Worm (Caenorhabditis elegans) whole organism, early embryonic: ENCODE measurements around the gene hrg-2.
"Not testable (repeated sequence)": the region's sequence is repeated elsewhere in the genome, so short reads cannot be mapped to it uniquely, and the experiment has no call there.

Source experiments
- B0310.2 ChIP-seq: sonication (generic microtip); optimal IDR thresholded peaks from 2 replicates; lab custom pipeline; 2016; ENCODE audit warnings: mild to moderate bottlenecking, missing genetic modification characterization, missing compliant biosample characterization
- aly-1 ChIP-seq: sonication (generic microtip); optimal IDR thresholded peaks from 2 replicates; lab custom pipeline; 2016; ENCODE audit warnings: missing genetic modification characterization, missing compliant biosample characterization
- ama-1 ChIP-seq: fragments of 150-350 bp; optimal IDR thresholded peaks from 2 replicates; lab custom pipeline; 2014
- ceh-36 ChIP-seq: sonication (generic microtip); optimal IDR thresholded peaks from 2 replicates; lab custom pipeline; 2016; ENCODE audit warnings: missing genetic modification characterization, inconsistent platforms, missing compliant biosample characterization
- flt-1 ChIP-seq: fragments of 200-800 bp; sonication (Bioruptor generic); IDR thresholded peaks from 2 replicates; pipeline ENCODE4 v1.3.6; 2022; ENCODE audit warnings: missing genetic modification characterization, missing compliant biosample characterization
- hmbx-1 ChIP-seq: sonication (generic microtip); optimal IDR thresholded peaks from 2 replicates; lab custom pipeline; 2016; ENCODE audit warnings: mild to moderate bottlenecking, missing genetic modification characterization, missing compliant biosample characterization
- hmg-4 ChIP-seq: fragments of 200-800 bp; sonication (Bioruptor generic); optimal IDR thresholded peaks from 2 replicates; lab custom pipeline; 2018; ENCODE audit warnings: mild to moderate bottlenecking, missing genetic modification characterization, missing compliant biosample characterization
- hnd-1 ChIP-seq: sonication (generic microtip); optimal IDR thresholded peaks from 2 replicates; lab custom pipeline; 2016; ENCODE audit warnings: missing genetic modification characterization, missing compliant biosample characterization
- pes-1 ChIP-seq: fragments of 200-800 bp; sonication (Bioruptor generic); IDR thresholded peaks from 2 replicates; pipeline ENCODE4 v1.3.6; 2022; ENCODE audit warnings: missing genetic modification reagents, missing genetic modification characterization, missing compliant biosample characterization
- scrt-1 ChIP-seq: fragments of 200-800 bp; sonication (Bioruptor generic); IDR thresholded peaks from 2 replicates; pipeline ENCODE4 v1.3.6; 2022; ENCODE audit warnings: missing genetic modification characterization, missing compliant biosample characterization
- sea-1 ChIP-seq: fragments of 200-800 bp; sonication (Bioruptor generic); conservative IDR thresholded peaks from 2 replicates; pipeline ENCODE4 v1.3.6; 2022; ENCODE audit warnings: missing genetic modification characterization, missing compliant biosample characterization
- tbx-11 ChIP-seq: fragments of 200-800 bp; sonication (Bioruptor generic); IDR thresholded peaks from 2 replicates; pipeline ENCODE4 v1.3.6; 2022; ENCODE audit warnings: missing genetic modification characterization, missing compliant biosample characterization
- tbx-37 ChIP-seq: fragments of 200-800 bp; sonication (Bioruptor generic); conservative IDR thresholded peaks from 2 replicates; pipeline ENCODE4 v1.3.6; 2022; ENCODE audit warnings: missing genetic modification reagents, missing genetic modification characterization, missing compliant biosample characterization

DNA sequence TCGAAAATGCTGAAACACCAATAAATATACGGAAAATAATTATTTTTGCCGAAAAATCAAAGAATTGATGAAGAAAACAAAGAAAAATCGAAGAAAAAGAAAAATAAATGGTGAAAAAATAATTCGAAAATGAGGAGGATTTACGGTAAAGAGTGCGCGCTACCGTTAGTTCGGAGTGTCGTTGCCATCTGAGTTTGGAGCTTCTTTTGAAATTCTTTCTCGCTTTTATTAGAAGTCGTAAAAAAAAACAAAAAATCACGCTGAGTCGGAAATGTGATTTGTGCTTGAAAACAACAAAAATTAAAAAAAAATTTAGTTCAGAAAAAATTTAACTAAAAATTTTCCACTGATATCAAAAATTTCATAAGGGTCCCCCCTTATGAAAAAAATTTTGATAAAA, 36.1 kb downstream of the hrg-2 start, which contains the start of gene F23H12.10:
- TF ChIP-seq aly-1 (tag; lab: Kevin White, UChicago); pes-1 (GFP tag; lab: Robert Waterston, UW); ceh-36 (tag; lab: Kevin White, UChicago); hmg-4 (GFP tag; lab: Kevin White, UChicago); ama-1 (lab: Kevin White, UChicago); hnd-1 (tag; lab: Kevin White, UChicago); scrt-1 (GFP tag; lab: Robert Waterston, UW); tbx-37 (GFP tag; lab: Robert Waterston, UW); B0310.2 (tag; lab: Kevin White, UChicago); tbx-11 (GFP tag; lab: Robert Waterston, UW); sea-1; hmbx-1; flt-1 (GFP tag; lab: Robert Waterston, UW): not testable (repeated sequence)
